Fruit fly (Drosophila melanogaster): ENCODE measurements around the gene CG16782.

The CG16782 gene

DNA sequence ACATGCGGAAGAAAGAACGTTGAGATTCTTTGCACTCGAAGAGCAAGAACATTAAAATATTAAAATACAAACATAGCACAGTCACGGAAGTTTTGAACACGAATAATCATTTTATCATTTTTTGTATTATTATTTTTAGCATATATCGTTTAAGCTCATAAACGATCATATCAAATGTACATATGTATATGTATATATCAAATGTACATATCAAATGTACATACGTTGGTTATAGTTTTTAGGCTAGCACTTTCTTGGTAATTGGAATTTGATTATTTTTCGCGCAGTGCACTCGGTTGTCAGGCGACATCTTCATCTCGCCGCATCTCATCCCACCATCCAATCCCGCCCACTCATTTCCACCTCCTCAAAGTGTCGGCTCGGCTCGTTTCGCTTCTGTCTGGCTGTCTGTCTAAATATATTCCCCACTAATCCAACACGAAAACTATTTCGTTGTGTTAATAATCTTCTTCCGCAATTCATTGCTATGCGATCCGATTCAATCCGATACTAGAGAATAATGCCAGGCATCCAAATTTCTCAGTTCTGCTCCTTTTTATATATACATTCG lies 4.5 kb downstream of the CG16782 start (continued):
- TF ChIP-seq CG9727 (GFP tag; optimal IDR thresholded peaks at IDR 0.05) (no peak), row (GFP tag; IDR thresholded peaks at IDR 0.05) (peak; percentile 48; the same call in 2 of the 3 replicates), sima (GFP tag; optimal IDR thresholded peaks at IDR 0.05) (no peak), CG2875 (GFP tag; optimal IDR thresholded peaks at IDR 0.05) (peak; percentile 28), mirr (GFP tag; optimal IDR thresholded peaks at IDR 0.05) (no peak), sr (GFP tag; IDR thresholded peaks at IDR 0.05) (peak; percentile 91), CG1024 (GFP tag; IDR thresholded peaks at IDR 0.05) (no peak), kah (GFP tag; optimal IDR thresholded peaks at IDR 0.05) (peak; percentile 0), unc-4 (GFP tag; IDR thresholded peaks at IDR 0.05; ENCODE audit: partially characterized antibody) (no peak), Hand (GFP tag; optimal IDR thresholded peaks at IDR 0.05) (no peak), ttk (GFP tag; IDR thresholded peaks at IDR 0.05) (no peak), NFAT (GFP tag; IDR thresholded peaks at IDR 0.05) (no peak), dmrt99B (tag; optimal IDR thresholded peaks at IDR 0.05) (peak; percentile 74), CG31365 (tag; optimal IDR thresholded peaks at IDR 0.05) (no peak), Elba2 (GFP tag; optimal IDR thresholded peaks at IDR 0.05) (no peak), H2.0 (GFP tag; IDR thresholded peaks at IDR 0.05) (0 out of 2 replicates have a peak, but pooled peaks have one; percentile 18), CG11504 (tag; optimal IDR thresholded peaks at IDR 0.05) (peak; percentile 64), caup (GFP tag; optimal IDR thresholded peaks at IDR 0.05; ENCODE audit: severe bottlenecking) (no peak), HLH4C (GFP tag; IDR thresholded peaks at IDR 0.05; ENCODE audit: partially characterized antibody) (no peak), her (GFP tag; optimal IDR thresholded peaks at IDR 0.05) (no peak), croc (GFP tag; conservative IDR thresholded peaks at IDR 0.05) (peak; percentile 55; the same call in 2 of the 3 replicates), tna (GFP tag; IDR thresholded peaks at IDR 0.05; ENCODE audit: partially characterized antibody) (no peak), CG6765 (GFP tag; optimal IDR thresholded peaks at IDR 0.05) (no peak), Stat92E (GFP tag; optimal IDR thresholded peaks at IDR 0.05) (no peak), run (tag; optimal IDR thresholded peaks at IDR 0.05) (no peak), ase (GFP tag; IDR thresholded peaks at IDR 0.05) (no peak), hth (optimal IDR thresholded peaks at IDR 0.05) (no peak), CG17359 (tag; optimal IDR thresholded peaks at IDR 0.05) (peak; percentile 51), CG3838 (GFP tag; optimal IDR thresholded peaks at IDR 0.05) (no peak), CG8089 (GFP tag; optimal IDR thresholded peaks at IDR 0.05) (no peak), CHES-1-like (GFP tag; optimal IDR thresholded peaks at IDR 0.05) (no peak), CG2129 (GFP tag; IDR thresholded peaks at IDR 0.05; ENCODE audit: partially characterized antibody) (no peak), tup (GFP tag; optimal IDR thresholded peaks at IDR 0.05) (no peak), Kr (GFP tag; optimal IDR thresholded peaks at IDR 0.05) (no peak), CG4707 (GFP tag; optimal IDR thresholded peaks at IDR 0.05) (no peak), CG4360 (GFP tag; IDR thresholded peaks at IDR 0.05) (no peak), p53 (GFP tag; optimal IDR thresholded peaks at IDR 0.05) (no peak), abd-A (tag; optimal IDR thresholded peaks at IDR 0.05) (no peak), CG18476 (GFP tag; optimal IDR thresholded peaks at IDR 0.05) (no peak), CG10462 (GFP tag; optimal IDR thresholded peaks at IDR 0.05) (no peak), grn (GFP tag; optimal IDR thresholded peaks at IDR 0.05) (no peak), HmgD (GFP tag; optimal IDR thresholded peaks at IDR 0.05) (no peak), Chrac-16 (GFP tag; optimal IDR thresholded peaks at IDR 0.05) (no peak), Bdp1 (GFP tag; optimal IDR thresholded peaks at IDR 0.05) (no peak), Eip74EF (GFP tag; optimal IDR thresholded peaks at IDR 0.05) (peak in 1 of 2 experiments; percentile 37), lov (optimal IDR thresholded peaks at IDR 0.05) (no peak), lov (GFP tag; IDR thresholded peaks at IDR 0.05) (no peak), Xrp1 (GFP tag; IDR thresholded peaks at IDR 0.05) (peak; percentile 29; the same call in 1 of the 2 replicates), D (optimal IDR thresholded peaks at IDR 0.05) (no peak), D (GFP tag; optimal IDR thresholded peaks at IDR 0.05) (peak; percentile 45)
